Worm (Caenorhabditis elegans) whole organism, L1 larva: ENCODE data around the gene C08F11.13.
"Not testable (repeated sequence)": the region's sequence is repeated elsewhere in the genome, so short reads cannot be mapped to it uniquely, and the experiment has no call there.

ENCODE experiments used
- C04F5.9 ChIP-seq: sonication (generic microtip); optimal IDR thresholded peaks from 2 replicates; lab custom pipeline; 2016; ENCODE audit warnings: missing genetic modification characterization, missing compliant biosample characterization
- F16B12.6 ChIP-seq: fragments of 150-350 bp; optimal IDR thresholded peaks from 2 replicates; lab custom pipeline; 2014; ENCODE audit warnings: missing biosample characterization, missing genetic modification characterization
- Y116A8C.19 ChIP-seq: sonication (generic microtip); optimal IDR thresholded peaks from 2 replicates; lab custom pipeline; 2016; ENCODE audit warnings: missing compliant biosample characterization, missing genetic modification characterization, borderline replicate concordance
- alr-1 ChIP-seq: fragments of 200-800 bp; sonication (Bioruptor generic); optimal IDR thresholded peaks from 2 replicates; lab custom pipeline; 2018; ENCODE audit warnings: borderline replicate concordance, mild to moderate bottlenecking, missing genetic modification characterization, missing compliant biosample characterization
- aly-2 ChIP-seq: fragments of 150-350 bp; optimal IDR thresholded peaks from 2 replicates; lab custom pipeline; 2014; ENCODE audit warnings: missing biosample characterization, missing genetic modification characterization
- ama-1 ChIP-seq: fragments of 150-350 bp; optimal IDR thresholded peaks from 2 replicates; lab custom pipeline; 2014
- ceh-63 ChIP-seq: fragments of 200-800 bp; sonication (Bioruptor generic); optimal IDR thresholded peaks from 2 replicates; lab custom pipeline; 2018; ENCODE audit warnings: mild to moderate bottlenecking, missing genetic modification characterization, missing compliant biosample characterization
- ceh-8 ChIP-seq: fragments of 200-800 bp; sonication (Bioruptor generic); optimal IDR thresholded peaks from 2 replicates; lab custom pipeline; 2018; ENCODE audit warnings: mild to moderate bottlenecking, missing genetic modification characterization, moderate library complexity, missing compliant biosample characterization
- ceh-90 ChIP-seq: sonication (generic microtip); optimal IDR thresholded peaks from 2 replicates; lab custom pipeline; 2016; ENCODE audit warnings: missing genetic modification characterization, missing compliant biosample characterization
- ces-1 ChIP-seq: fragments of 150-350 bp; optimal IDR thresholded peaks from 2 replicates; lab custom pipeline; 2014; ENCODE audit warnings: missing biosample characterization, missing genetic modification reagents, missing genetic modification characterization
- efl-1 ChIP-seq, 4 experiments: fragments of 150-350 bp; optimal IDR thresholded peaks in 3 of 4; peaks in 1 of 4; 1 replicate in 1 of 4; 2 replicates in 3 of 4; lab custom pipeline; 2014; ENCODE audit warnings: missing biosample characterization in 2 of 4, missing genetic modification characterization in 2 of 4, missing genetic modification reagents in 2 of 4
- efl-3 ChIP-seq: fragments of 200-800 bp; sonication (Bioruptor generic); optimal IDR thresholded peaks from 2 replicates; lab custom pipeline; 2018; ENCODE audit warnings: mild to moderate bottlenecking, missing genetic modification characterization, missing compliant biosample characterization
- fkh-4 ChIP-seq: sonication (generic microtip); optimal IDR thresholded peaks from 2 replicates; lab custom pipeline; 2016; ENCODE audit warnings: missing compliant biosample characterization, missing genetic modification characterization, borderline replicate concordance
- fos-1 ChIP-seq: fragments of 150-350 bp; optimal IDR thresholded peaks from 2 replicates; lab custom pipeline; 2014; ENCODE audit warnings: missing biosample characterization, missing genetic modification characterization
- hlh-17 ChIP-seq: fragments of 200-800 bp; sonication (Bioruptor generic); optimal IDR thresholded peaks from 2 replicates; lab custom pipeline; 2018; ENCODE audit warnings: missing genetic modification characterization, mild to moderate bottlenecking, missing compliant biosample characterization, moderate library complexity, borderline replicate concordance
- isw-1 ChIP-seq: fragments of 200-800 bp; sonication (Bioruptor generic); IDR thresholded peaks from 2 replicates; pipeline ENCODE4 v1.3.6; 2022; ENCODE audit warnings: missing genetic modification characterization, missing compliant biosample characterization
- lin-35 ChIP-seq, 2 experiments: fragments of 150-350 bp; optimal IDR thresholded peaks; 2 replicates each; lab custom pipeline; 2014; ENCODE audit warnings: missing biosample characterization in 2 of 2, missing genetic modification characterization in 2 of 2, missing genetic modification reagents in 2 of 2
- lin-39 ChIP-seq: fragments of 150-350 bp; optimal IDR thresholded peaks from 2 replicates; lab custom pipeline; 2014; ENCODE audit warnings: missing biosample characterization, missing genetic modification reagents, missing genetic modification characterization
- lir-3 ChIP-seq: sonication (generic microtip); optimal IDR thresholded peaks from 2 replicates; lab custom pipeline; 2016; ENCODE audit warnings: mild to moderate bottlenecking, missing genetic modification characterization, moderate library complexity, missing compliant biosample characterization; ENCODE audit not compliant: poor library complexity
- mef-2 ChIP-seq: fragments of 150-350 bp; optimal IDR thresholded peaks from 2 replicates; lab custom pipeline; 2014; ENCODE audit warnings: missing biosample characterization, missing genetic modification characterization
- nhr-19 ChIP-seq: fragments of 200-800 bp; sonication (Bioruptor generic); conservative IDR thresholded peaks from 2 replicates; pipeline ENCODE4 v1.3.6; 2022; ENCODE audit warnings: missing genetic modification characterization, missing compliant biosample characterization
- nhr-20 ChIP-seq: sonication (generic microtip); optimal IDR thresholded peaks from 2 replicates; lab custom pipeline; 2016; ENCODE audit warnings: mild to moderate bottlenecking, missing genetic modification characterization, missing compliant biosample characterization
- nhr-237 ChIP-seq: fragments of 150-350 bp; optimal IDR thresholded peaks from 2 replicates; lab custom pipeline; 2014; ENCODE audit warnings: missing biosample characterization, missing genetic modification characterization
- nhr-76 ChIP-seq: sonication (generic microtip); optimal IDR thresholded peaks from 2 replicates; lab custom pipeline; 2017; ENCODE audit warnings: missing biosample characterization, missing genetic modification characterization
- nhr-85 ChIP-seq: sonication (generic microtip); peaks from one replicate; lab custom pipeline; 2016; ENCODE audit warnings: missing genetic modification characterization, inconsistent platforms, missing compliant biosample characterization
- nhr-90 ChIP-seq: sonication (generic microtip); optimal IDR thresholded peaks from 2 replicates; lab custom pipeline; 2016; ENCODE audit warnings: mild to moderate bottlenecking, missing genetic modification characterization, missing compliant biosample characterization; ENCODE audit not compliant: poor library complexity
- pag-3 ChIP-seq: sonication (generic microtip); optimal IDR thresholded peaks from 2 replicates; lab custom pipeline; 2017; ENCODE audit warnings: missing genetic modification characterization, mild to moderate bottlenecking, missing compliant biosample characterization, antibody characterized with exemption, borderline replicate concordance; ENCODE audit not compliant: insufficient read depth
- snpc-4 ChIP-seq: fragments of 150-350 bp; optimal IDR thresholded peaks from 2 replicates; lab custom pipeline; 2014; ENCODE audit warnings: missing biosample characterization, missing genetic modification characterization
- sox-4 ChIP-seq: sonication (generic microtip); optimal IDR thresholded peaks from 2 replicates; lab custom pipeline; 2016; ENCODE audit warnings: missing genetic modification characterization, missing compliant biosample characterization
- sptf-1 ChIP-seq: fragments of 150-350 bp; optimal IDR thresholded peaks from 2 replicates; lab custom pipeline; 2014; ENCODE audit warnings: missing biosample characterization, missing genetic modification characterization
- tbx-2 ChIP-seq: sonication (generic microtip); optimal IDR thresholded peaks from 2 replicates; lab custom pipeline; 2016; ENCODE audit warnings: missing genetic modification characterization, missing compliant biosample characterization
- unc-30 ChIP-seq: sonication (generic microtip); optimal IDR thresholded peaks from 2 replicates; lab custom pipeline; 2017; ENCODE audit warnings: missing biosample characterization, missing genetic modification characterization
- ztf-4 ChIP-seq: fragments of 150-350 bp; optimal IDR thresholded peaks from 2 replicates; lab custom pipeline; 2014; ENCODE audit warnings: missing biosample characterization, missing genetic modification characterization

Gene C08F11.13

DNA sequence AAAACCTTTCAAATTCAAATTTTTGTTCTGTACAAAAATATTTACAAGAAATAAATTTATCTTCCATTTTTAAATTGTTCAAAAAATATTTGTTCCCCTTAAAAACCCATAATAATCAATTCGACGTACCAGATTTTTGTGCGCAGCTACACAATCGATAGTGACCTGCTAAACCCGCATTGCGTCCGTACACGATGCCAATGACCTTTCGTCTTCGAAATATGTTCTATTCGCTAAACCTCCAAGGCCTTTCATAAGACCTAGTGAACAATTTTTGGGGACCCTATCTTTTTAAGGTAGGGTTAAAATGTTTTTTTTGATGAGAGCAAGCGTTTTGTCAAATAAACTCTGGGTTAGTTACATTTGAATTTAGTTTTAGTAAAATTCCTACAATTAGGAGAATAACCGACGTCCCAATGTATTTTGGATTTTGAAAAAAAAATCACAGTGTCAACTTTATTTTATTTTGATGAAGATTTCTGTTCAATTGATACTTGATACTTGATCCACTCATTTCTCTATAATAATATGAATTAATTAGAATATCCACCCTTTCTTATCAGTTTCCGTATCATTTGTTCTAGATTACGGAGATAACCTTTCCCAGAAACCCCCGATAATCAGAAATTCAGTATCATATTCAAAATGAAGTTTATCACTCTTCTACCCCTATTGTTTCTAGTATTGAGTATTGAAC is 7.6 kb downstream of the C08F11.13 start, which contains the start of gene Y45F10B.59:
TSS of gene Y45F10B.59 (plus strand) at position 647 of the 697 bp plus-strand sequence.
- TF ChIP-seq efl-1 (optimal IDR thresholded peaks at IDR 0.05; lab: Kevin White, UChicago) (no peak), efl-1 (GFP tag; optimal IDR thresholded peaks at IDR 0.05 in 1 of 2; lab: Kevin White, UChicago) (peak in 1 of 2 experiments; percentile 66), nhr-19 (GFP tag; lab: Robert Waterston, UW) (0 out of 2 replicates have a peak, but pooled peaks have one; percentile 16), nhr-20 (tag; lab: Kevin White, UChicago) (no peak), mef-2 (tag; lab: Kevin White, UChicago) (no peak), nhr-90 (tag; lab: Kevin White, UChicago) (peak; percentile 43), nhr-85 (tag; lab: Kevin White, UChicago) (peak; percentile 69), snpc-4 (tag; lab: Kevin White, UChicago) (peak; percentile 86)

DNA sequence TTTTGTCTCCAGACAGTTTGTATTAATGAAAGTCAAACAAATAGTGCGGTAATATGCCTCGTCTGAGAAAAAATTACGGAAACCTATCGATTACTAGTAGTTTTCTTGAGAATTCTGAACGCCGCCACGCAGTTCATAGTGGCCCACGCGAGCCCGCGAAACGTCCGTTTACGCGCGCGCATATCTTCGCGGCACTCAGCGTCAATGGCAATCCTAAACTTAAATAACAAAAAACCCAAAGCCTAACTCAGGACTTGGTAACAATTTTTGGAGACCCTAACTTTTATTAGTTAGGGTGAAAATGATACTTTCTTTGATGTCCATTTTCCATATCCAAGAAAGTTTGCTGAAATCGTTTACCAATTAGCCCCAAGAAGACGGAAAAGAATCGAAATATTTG is 8.3 kb downstream of the C08F11.13 start:
- TF ChIP-seq isw-1 (no peak), nhr-76 (tag; lab: Kevin White, UChicago) (no peak), ama-1 (no peak), F16B12.6 (no peak), alr-1 (no peak), fos-1 (tag; lab: Kevin White, UChicago) (no peak), ceh-8 (no peak), snpc-4 (tag; lab: Kevin White, UChicago) (no peak), nhr-19 (GFP tag; lab: Robert Waterston, UW) (no peak), C04F5.9 (tag; lab: Kevin White, UChicago) (no peak), lin-39 (tag; lab: Kevin White, UChicago) (no peak), tbx-2 (tag; lab: Kevin White, UChicago) (no peak)
- TF ChIP-seq, all 84 proteins: peak for 0

- TF ChIP-seq snpc-4 (tag; lab: Kevin White, UChicago): peak; percentile 81
- TF ChIP-seq nhr-85 (tag; lab: Kevin White, UChicago): no peak
Measured at ce11 chrIV:13600643-13601042, 9.0 kb downstream of the C08F11.13 start.

DNA sequence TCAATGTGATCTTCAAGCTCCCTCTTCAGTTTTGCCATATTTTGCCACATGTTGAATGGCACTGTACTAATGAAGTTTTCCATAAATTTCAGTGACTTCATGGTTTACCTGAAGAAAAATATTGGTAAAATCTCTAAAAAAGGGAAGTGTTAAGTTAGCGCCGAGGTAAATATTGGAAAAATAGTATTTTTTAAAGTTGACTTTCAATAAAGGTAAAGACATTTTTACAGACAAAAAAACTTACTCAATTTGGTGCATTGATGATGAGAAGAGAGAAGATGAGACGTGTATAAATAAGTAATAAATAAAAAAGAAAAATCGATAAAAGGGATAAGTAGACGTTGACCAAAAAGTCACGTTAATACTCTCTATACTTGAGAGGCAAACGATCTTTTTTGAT is 11.9 kb downstream of the C08F11.13 start, which contains the start of gene Y45F10B.9:
TSS of gene Y45F10B.9 (minus strand) at position 101 of the 400 bp plus-strand sequence.
- TF ChIP-seq nhr-237 (tag; lab: Kevin White, UChicago); hlh-17 (GFP tag; lab: Kevin White, UChicago); ceh-63 (GFP tag; lab: Kevin White, UChicago): not testable (repeated sequence)

- TF ChIP-seq lir-3 (no peak), sptf-1 (no peak), sox-4 (tag; lab: Kevin White, UChicago) (no peak), ces-1 (GFP tag; lab: Kevin White, UChicago) (no peak), fkh-4 (tag; lab: Kevin White, UChicago) (no peak), lin-35 (GFP tag; optimal IDR thresholded peaks at IDR 0.05; lab: Kevin White, UChicago) (no peak), aly-2 (tag; lab: Kevin White, UChicago) (no peak), Y116A8C.19 (tag; lab: Kevin White, UChicago) (no peak), ztf-4 (tag; lab: Kevin White, UChicago) (no peak), efl-3 (GFP tag; lab: Kevin White, UChicago) (no peak), pag-3 (tag; lab: Kevin White, UChicago) (no peak), ceh-90 (tag; lab: Kevin White, UChicago) (no peak), fos-1 (tag; lab: Kevin White, UChicago) (no peak), nhr-20 (tag; lab: Kevin White, UChicago) (no peak), efl-1 (optimal IDR thresholded peaks at IDR 0.05; lab: Kevin White, UChicago) (no peak), efl-1 (GFP tag; optimal IDR thresholded peaks at IDR 0.05 in 1 of 2; lab: Kevin White, UChicago) (no peak), unc-30 (tag; lab: Kevin White, UChicago) (no peak), nhr-90 (tag; lab: Kevin White, UChicago) (no peak)
Measured at ce11 chrIV:13593351-13593750, 16.3 kb downstream of the C08F11.13 start, which contains the start of gene Y45F10B.3. Gene Y45F10B.3 (plus strand): TSS chrIV:13593651.
